Worm (Caenorhabditis elegans) whole organism, L4/young adult: Measurements from ENCODE around the gene math-42.

ENCODE experiments used
- dao-5 ChIP-seq: sonication (generic microtip); optimal IDR thresholded peaks from 2 replicates; lab custom pipeline; 2016; ENCODE audit warnings: missing genotype, missing genetic modification characterization, moderate library complexity, missing compliant biosample characterization
- him-1 ChIP-seq: sonication (generic microtip); optimal IDR thresholded peaks from 2 replicates; lab custom pipeline; 2016; ENCODE audit warnings: missing genotype, missing genetic modification reagents, missing genetic modification characterization, missing compliant biosample characterization

ce11 chrII:2093456-2093926 is 6.2 kb upstream of the math-42 start, which contains the start of gene fbxb-37:
- TF ChIP-seq him-1 (tag; lab: Kevin White, UChicago) (no peak), dao-5 (tag; lab: Kevin White, UChicago) (no peak)
